Worm (Caenorhabditis elegans): ENCODE data around the gene C39E9.12.

DNA sequence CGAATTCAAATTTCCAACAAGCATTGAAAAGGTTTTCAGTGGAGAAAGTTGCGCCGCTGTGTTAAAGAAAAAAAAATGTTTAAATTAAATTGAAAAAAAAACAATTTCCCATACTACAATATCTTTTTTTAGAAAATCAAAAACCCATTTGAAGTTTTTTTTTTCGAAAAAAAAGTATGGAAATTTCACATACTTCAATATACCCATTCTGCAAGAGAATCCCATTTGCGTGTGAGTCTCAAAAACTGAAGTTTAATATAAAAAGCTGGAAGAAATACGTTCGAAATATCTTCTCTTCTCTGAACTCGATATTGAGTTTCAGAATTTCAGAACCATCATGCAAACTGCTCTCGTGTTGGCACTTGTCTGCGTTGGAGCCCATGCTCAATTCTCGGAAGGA, 23.7 kb upstream of the C39E9.12 start, which contains the start of gene scl-7:
- TF ChIP-seq dao-5 (tag; optimal IDR thresholded peaks at IDR 0.05): no peak
- TF ChIP-seq W03F9.2 (tag; optimal IDR thresholded peaks at IDR 0.05): no peak

Measured in whole organism, L4/young adult.